Worm (Caenorhabditis elegans): Measurements from ENCODE around the gene F13E9.19.

DNA sequence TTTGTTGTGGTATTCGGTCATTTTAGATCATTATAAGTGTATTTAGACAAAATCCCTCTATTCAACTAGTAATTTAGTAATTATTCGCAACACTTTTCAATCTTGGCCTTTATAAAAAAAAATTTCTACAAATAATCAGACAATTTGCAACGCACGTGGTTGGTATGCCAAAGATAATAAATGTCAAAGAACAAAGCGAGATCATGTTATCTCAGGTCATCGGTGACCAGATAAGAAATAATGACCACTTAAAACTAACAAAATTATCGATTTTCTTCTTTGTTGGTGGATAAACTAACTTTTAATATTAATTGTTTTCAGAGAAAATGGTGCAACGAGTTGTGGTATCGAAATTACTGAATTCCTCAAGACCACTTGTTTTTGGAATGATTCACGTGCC, 18.0 kb upstream of the F13E9.19 start, which contains the start of gene F13E9.13:
- TF ChIP-seq T22C8.4 (GFP tag; IDR thresholded peaks at IDR 0.05) (no peak), med-1 (GFP tag; optimal IDR thresholded peaks at IDR 0.05; ENCODE audit: insufficient read depth) (no peak), klf-2 (GFP tag; conservative IDR thresholded peaks at IDR 0.05) (no peak), cog-1 (tag; optimal IDR thresholded peaks at IDR 0.05) (no peak), flt-1 (GFP tag; IDR thresholded peaks at IDR 0.05) (no peak), ref-1 (GFP tag; conservative IDR thresholded peaks at IDR 0.05) (no peak), ztf-29 (GFP tag; IDR thresholded peaks at IDR 0.05) (no peak)

All from whole organism, midembryonic.